Worm (Caenorhabditis elegans) whole organism, L2 larva: Measurements from ENCODE around the gene pix-1.

ENCODE experiments used
- C34F6.9 ChIP-seq: fragments of 150-350 bp; optimal IDR thresholded peaks from 2 replicates; lab custom pipeline; 2014; ENCODE audit warnings: missing biosample characterization, missing genetic modification characterization
- F13H6.1 ChIP-seq: sonication (generic microtip); optimal IDR thresholded peaks from 2 replicates; lab custom pipeline; 2016; ENCODE audit warnings: missing genetic modification characterization, missing compliant biosample characterization
- R02D3.7 ChIP-seq: fragments of 150-350 bp; optimal IDR thresholded peaks from 2 replicates; lab custom pipeline; 2014; ENCODE audit warnings: missing biosample characterization, missing genetic modification characterization
- Y55F3AM.14 ChIP-seq: fragments of 200-800 bp; sonication (Bioruptor generic); optimal IDR thresholded peaks from 2 replicates; lab custom pipeline; 2018; ENCODE audit warnings: mild to moderate bottlenecking, missing genetic modification characterization, missing compliant biosample characterization
- ZK546.5 ChIP-seq: sonication (generic microtip); optimal IDR thresholded peaks from 2 replicates; lab custom pipeline; 2017; ENCODE audit warnings: missing biosample characterization, missing genetic modification characterization
- alr-1 ChIP-seq: fragments of 150-350 bp; optimal IDR thresholded peaks from 2 replicates; lab custom pipeline; 2014; ENCODE audit warnings: missing biosample characterization, missing genetic modification characterization
- aly-2 ChIP-seq: fragments of 150-350 bp; optimal IDR thresholded peaks from 2 replicates; lab custom pipeline; 2014; ENCODE audit warnings: missing biosample characterization, missing genetic modification characterization
- ama-1 ChIP-seq: fragments of 150-350 bp; optimal IDR thresholded peaks from 2 replicates; lab custom pipeline; 2018; ENCODE audit warnings: inconsistent platforms
- blmp-1 ChIP-seq: sonication (generic microtip); optimal IDR thresholded peaks from 2 replicates; lab custom pipeline; 2017; ENCODE audit warnings: missing genetic modification characterization, mild to moderate bottlenecking, missing compliant biosample characterization, antibody characterized with exemption, moderate library complexity; ENCODE audit not compliant: insufficient read depth
- ceh-16 ChIP-seq: fragments of 150-350 bp; optimal IDR thresholded peaks from 2 replicates; lab custom pipeline; 2014; ENCODE audit warnings: missing biosample characterization, missing genetic modification characterization
- ceh-82 ChIP-seq: fragments of 150-350 bp; optimal IDR thresholded peaks from 2 replicates; lab custom pipeline; 2014; ENCODE audit warnings: missing biosample characterization, missing genetic modification characterization
- crh-2 ChIP-seq: sonication (generic microtip); optimal IDR thresholded peaks from 2 replicates; lab custom pipeline; 2017; ENCODE audit warnings: missing biosample characterization, missing genetic modification characterization
- dmd-4 ChIP-seq: sonication (generic microtip); optimal IDR thresholded peaks from 2 replicates; lab custom pipeline; 2017; ENCODE audit warnings: missing biosample characterization, missing genetic modification characterization
- egl-27 ChIP-seq: sonication (generic microtip); optimal IDR thresholded peaks from 3 replicates; lab custom pipeline; 2017; ENCODE audit warnings: missing biosample characterization, missing genetic modification reagents, missing genetic modification characterization
- elt-1 ChIP-seq: fragments of 150-350 bp; optimal IDR thresholded peaks from 2 replicates; lab custom pipeline; 2014; ENCODE audit warnings: missing biosample characterization, missing genetic modification characterization
- elt-3 ChIP-seq: sonication (generic microtip); optimal IDR thresholded peaks from 2 replicates; lab custom pipeline; 2017; ENCODE audit warnings: missing biosample characterization, missing genetic modification characterization
- fos-1 ChIP-seq: fragments of 150-350 bp; optimal IDR thresholded peaks from 2 replicates; lab custom pipeline; 2014; ENCODE audit warnings: missing biosample characterization, missing genetic modification characterization
- gmeb-1 ChIP-seq: fragments of 150-350 bp; optimal IDR thresholded peaks from 2 replicates; lab custom pipeline; 2014; ENCODE audit warnings: missing biosample characterization, missing genetic modification characterization
- lin-13 ChIP-seq: fragments of 150-350 bp; optimal IDR thresholded peaks from 2 replicates; lab custom pipeline; 2014; ENCODE audit warnings: missing biosample characterization, missing genetic modification reagents, missing genetic modification characterization
- lin-39 ChIP-seq: fragments of 150-350 bp; optimal IDR thresholded peaks from 2 replicates; lab custom pipeline; 2014; ENCODE audit warnings: missing biosample characterization, missing genetic modification reagents, missing genetic modification characterization
- mab-5 ChIP-seq: fragments of 150-350 bp; optimal IDR thresholded peaks from 2 replicates; lab custom pipeline; 2014; ENCODE audit warnings: missing biosample characterization, missing genetic modification characterization
- mdl-1 ChIP-seq, 2 experiments: fragments of 150-350 bp in 1 of 2; sonication (generic microtip) in 1 of 2; optimal IDR thresholded peaks; 2 replicates each; lab custom pipeline; 2017; ENCODE audit warnings: missing biosample characterization in 2 of 2, missing genetic modification characterization in 2 of 2
- nhr-12 ChIP-seq: fragments of 150-350 bp; optimal IDR thresholded peaks from 2 replicates; lab custom pipeline; 2014; ENCODE audit warnings: missing biosample characterization, missing genetic modification characterization
- nhr-129 ChIP-seq: fragments of 150-350 bp; optimal IDR thresholded peaks from 2 replicates; lab custom pipeline; 2014; ENCODE audit warnings: missing biosample characterization, missing genetic modification characterization
- nhr-21 ChIP-seq: fragments of 150-350 bp; optimal IDR thresholded peaks from 2 replicates; lab custom pipeline; 2014; ENCODE audit warnings: missing biosample characterization, missing genetic modification characterization
- nhr-23 ChIP-seq: fragments of 150-350 bp; optimal IDR thresholded peaks from 2 replicates; lab custom pipeline; 2014; ENCODE audit warnings: missing biosample characterization, missing genetic modification reagents, missing genetic modification characterization
- nhr-237 ChIP-seq: fragments of 150-350 bp; optimal IDR thresholded peaks from 2 replicates; lab custom pipeline; 2014; ENCODE audit warnings: missing biosample characterization, missing genetic modification characterization
- nhr-25 ChIP-seq: fragments of 150-350 bp; sonication (generic microtip); optimal IDR thresholded peaks from 3 replicates; lab custom pipeline; 2014; ENCODE audit warnings: missing biosample characterization, missing genetic modification characterization
- nhr-6 ChIP-seq: fragments of 150-350 bp; optimal IDR thresholded peaks from 2 replicates; lab custom pipeline; 2014; ENCODE audit warnings: missing biosample characterization, missing genetic modification characterization
- nhr-77 ChIP-seq: fragments of 150-350 bp; optimal IDR thresholded peaks from 2 replicates; lab custom pipeline; 2014; ENCODE audit warnings: missing biosample characterization, missing genetic modification characterization
- peb-1 ChIP-seq: fragments of 150-350 bp; optimal IDR thresholded peaks from 2 replicates; lab custom pipeline; 2014; ENCODE audit warnings: missing biosample characterization, missing genetic modification characterization
- sem-4 ChIP-seq: fragments of 150-350 bp; optimal IDR thresholded peaks from 2 replicates; lab custom pipeline; 2014; ENCODE audit warnings: missing biosample characterization, missing genetic modification reagents, missing genetic modification characterization
- skn-1 ChIP-seq: sonication (generic microtip); optimal IDR thresholded peaks from 2 replicates; lab custom pipeline; 2017; ENCODE audit warnings: missing biosample characterization, missing genetic modification characterization
- sma-3 ChIP-seq: sonication (generic microtip); optimal IDR thresholded peaks from 2 replicates; lab custom pipeline; 2016; ENCODE audit warnings: missing genetic modification reagents, missing genetic modification characterization, missing compliant biosample characterization
- sma-9 ChIP-seq, 2 experiments: fragments of 150-350 bp in 1 of 2; sonication (generic microtip) in 1 of 2; optimal IDR thresholded peaks; 2 replicates each; lab custom pipeline; 2014 to 2016; ENCODE audit warnings: missing genetic modification characterization in 2 of 2, mild to moderate bottlenecking in 1 of 2, missing biosample characterization in 1 of 2, missing compliant biosample characterization in 1 of 2, missing genetic modification reagents in 1 of 2, moderate library complexity in 1 of 2
- snpc-4 ChIP-seq: fragments of 150-350 bp; optimal IDR thresholded peaks from 2 replicates; lab custom pipeline; 2014; ENCODE audit warnings: missing biosample characterization, missing genetic modification characterization
- unc-39 ChIP-seq: fragments of 150-350 bp; optimal IDR thresholded peaks from 2 replicates; lab custom pipeline; 2014; ENCODE audit warnings: missing biosample characterization, missing genetic modification characterization
- unc-55 ChIP-seq: fragments of 150-350 bp; sonication (generic microtip); optimal IDR thresholded peaks from 3 replicates; lab custom pipeline; 2014; ENCODE audit warnings: missing biosample characterization, missing genetic modification reagents, missing genetic modification characterization
- unc-62 ChIP-seq: fragments of 150-350 bp; optimal IDR thresholded peaks from 2 replicates; lab custom pipeline; 2014; ENCODE audit warnings: missing biosample characterization, missing genetic modification reagents, missing genetic modification characterization
- zag-1 ChIP-seq: fragments of 150-350 bp; optimal IDR thresholded peaks from 2 replicates; lab custom pipeline; 2014; ENCODE audit warnings: missing biosample characterization, missing genetic modification characterization
- ztf-1 ChIP-seq: fragments of 200-800 bp; sonication (Bioruptor generic); conservative IDR thresholded peaks from 2 replicates; pipeline ENCODE4 v1.3.6; 2022; ENCODE audit warnings: missing genetic modification characterization, missing compliant biosample characterization
- ztf-4 ChIP-seq: fragments of 150-350 bp; optimal IDR thresholded peaks from 2 replicates; lab custom pipeline; 2014; ENCODE audit warnings: missing biosample characterization, missing genetic modification characterization

Gene pix-1

DNA sequence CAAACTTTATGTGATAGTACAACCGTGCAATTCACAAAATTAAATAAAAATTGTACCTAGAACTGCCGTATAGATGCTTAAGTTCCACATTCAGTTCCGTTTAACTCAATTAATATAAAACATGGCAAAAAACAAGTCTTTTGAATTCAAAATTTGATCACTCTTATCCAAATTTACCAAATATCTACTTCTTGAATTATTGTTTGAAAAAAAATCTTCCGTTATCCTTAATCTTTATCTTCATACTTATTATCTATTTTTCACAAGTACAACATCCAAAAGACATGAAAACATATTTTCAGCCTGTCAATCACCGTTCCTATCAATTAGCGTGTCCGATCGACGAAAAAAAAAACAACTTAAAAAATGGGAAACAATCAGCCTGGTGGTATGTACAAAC lies 28.4 kb downstream of the pix-1 start, which contains the start of gene aakb-1:
TSS of gene aakb-1 (plus strand) at position 301 of the 400 bp plus-strand sequence.
- no peak for TF ChIP-seq lin-39 (tag; lab: Kevin White, UChicago)
- TF ChIP-seq lin-13: no peak
- TF ChIP-seq peb-1 (tag; lab: Kevin White, UChicago): no peak
- TF ChIP-seq sma-3: no peak
- no peak for TF ChIP-seq sem-4 (tag; lab: Kevin White, UChicago)
- TF ChIP-seq egl-27 (tag; lab: Kevin White, UChicago): no peak
- TF ChIP-seq skn-1 (tag; lab: Kevin White, UChicago): no peak
- no peak for TF ChIP-seq elt-3 (tag; lab: Kevin White, UChicago)
- no peak for TF ChIP-seq gmeb-1 (tag; lab: Kevin White, UChicago)
- no peak for TF ChIP-seq ztf-1 (GFP tag; lab: Robert Waterston, UW)
- no peak for TF ChIP-seq nhr-23

DNA sequence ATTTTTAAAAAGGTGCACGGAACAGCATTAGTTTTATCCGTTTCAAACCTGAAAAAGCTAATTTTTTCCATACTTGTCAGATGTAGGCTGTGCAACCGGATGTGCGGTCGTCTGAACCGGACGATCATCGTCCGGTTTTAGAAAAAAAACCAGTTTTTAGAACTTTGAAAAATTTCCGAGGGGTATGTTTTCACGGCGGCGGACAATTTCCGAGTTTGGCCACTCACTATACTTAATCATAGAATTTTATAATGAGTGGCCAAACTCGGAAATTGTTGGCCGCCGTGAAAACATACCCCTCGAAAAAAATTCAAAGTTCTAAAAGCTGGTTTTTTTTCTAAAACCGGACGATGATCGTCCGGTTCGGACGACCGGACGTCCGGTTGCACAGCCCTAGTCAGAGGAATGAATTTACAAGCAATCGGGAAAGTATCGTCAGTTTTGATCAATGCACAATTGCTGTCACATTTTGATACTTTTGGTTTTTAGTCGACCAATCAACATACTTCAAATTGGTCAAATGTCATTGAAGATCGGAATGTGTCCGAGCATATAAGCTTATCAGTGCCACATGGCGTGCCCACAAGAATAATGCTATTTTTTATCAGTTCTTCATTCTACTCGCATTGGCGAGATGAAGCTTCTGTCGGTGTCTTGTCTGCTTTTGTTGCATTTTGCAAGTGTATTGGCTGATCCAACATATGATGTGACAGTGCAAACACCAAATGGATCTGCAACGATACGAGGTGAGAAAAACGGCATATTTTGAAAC lies 32.8 kb downstream of the pix-1 start, which contains the start of gene cest-13:
TSS of gene cest-13 (plus strand) at position 562 of the 772 bp plus-strand sequence.
- TF ChIP-seq egl-27 (tag; lab: Kevin White, UChicago) (no peak), skn-1 (tag; lab: Kevin White, UChicago) (no peak), sem-4 (tag; lab: Kevin White, UChicago) (no peak), ama-1 (lab: Kevin White, UChicago) (no peak), nhr-77 (tag; lab: Kevin White, UChicago) (no peak), blmp-1 (tag; lab: Kevin White, UChicago) (no peak), nhr-21 (no peak), nhr-23 (no peak), F13H6.1 (tag; lab: Kevin White, UChicago) (no peak), crh-2 (tag; lab: Kevin White, UChicago) (peak; percentile 44), mdl-1 (tag; optimal IDR thresholded peaks at IDR 0.05; lab: Kevin White, UChicago) (no peak), unc-55 (no peak), unc-62 (GFP tag; lab: Kevin White, UChicago) (no peak), Y55F3AM.14 (GFP tag; lab: Kevin White, UChicago) (no peak), mab-5 (tag; lab: Kevin White, UChicago) (no peak), nhr-25 (tag; lab: Kevin White, UChicago) (no peak), gmeb-1 (tag; lab: Kevin White, UChicago) (no peak), fos-1 (tag; lab: Kevin White, UChicago) (peak; percentile 35), nhr-12 (tag; lab: Kevin White, UChicago) (no peak), peb-1 (tag; lab: Kevin White, UChicago) (no peak), sma-9 (GFP tag; optimal IDR thresholded peaks at IDR 0.05; lab: Kevin White, UChicago) (peak; percentile 67), sma-9 (tag; optimal IDR thresholded peaks at IDR 0.05; lab: Kevin White, UChicago) (no peak), unc-39 (tag; lab: Kevin White, UChicago) (no peak)

DNA sequence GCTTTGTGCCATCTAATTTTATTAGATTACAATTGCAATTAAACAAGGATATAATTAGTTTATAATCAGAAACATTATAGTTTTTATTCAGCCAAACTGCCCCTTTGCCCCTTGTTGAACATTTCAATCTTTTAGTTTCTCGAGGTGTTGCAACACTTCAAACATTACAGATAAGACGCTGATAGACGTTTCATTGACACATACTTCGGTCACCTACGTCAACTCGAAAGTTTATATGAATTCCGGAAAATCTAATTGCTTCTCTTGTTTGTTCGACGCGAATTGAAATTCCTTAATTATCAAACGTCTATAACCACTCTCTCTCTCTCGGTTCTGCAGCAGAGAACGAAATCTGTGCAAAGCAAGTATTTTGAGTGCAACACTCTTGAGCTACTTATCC lies 40.2 kb downstream of the pix-1 start:
- TF ChIP-seq elt-1 (tag; lab: Kevin White, UChicago) (no peak), fos-1 (tag; lab: Kevin White, UChicago) (peak; percentile 11), nhr-129 (tag; lab: Kevin White, UChicago) (no peak), sma-9 (GFP tag; optimal IDR thresholded peaks at IDR 0.05; lab: Kevin White, UChicago) (peak; percentile 10), sma-9 (tag; optimal IDR thresholded peaks at IDR 0.05; lab: Kevin White, UChicago) (no peak)

DNA sequence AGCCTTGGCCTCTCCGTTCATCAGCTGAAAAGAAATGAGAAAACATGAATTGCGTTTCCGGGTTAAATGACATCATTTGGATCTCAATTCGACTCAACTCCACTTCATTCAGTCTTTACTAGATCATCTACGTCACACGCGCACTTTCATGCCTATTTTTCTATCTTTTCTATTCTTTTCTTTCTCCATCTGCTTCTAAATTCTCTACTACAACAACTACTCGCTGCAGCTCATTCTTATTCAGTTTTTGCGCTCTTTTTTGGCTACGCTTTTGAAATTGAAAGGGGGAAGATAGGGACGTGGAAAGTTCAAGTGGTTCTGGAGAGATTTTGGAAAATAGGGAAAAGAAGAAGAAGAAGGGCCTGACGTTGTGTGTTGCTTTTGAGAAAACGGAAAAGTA lies 41.5 kb downstream of the pix-1 start:
- TF ChIP-seq ama-1 (lab: Kevin White, UChicago): peak; percentile 27
- TF ChIP-seq dmd-4 (tag; lab: Kevin White, UChicago): no peak
- peak; percentile 95 for TF ChIP-seq unc-55
- TF ChIP-seq skn-1 (tag; lab: Kevin White, UChicago): no peak
- TF ChIP-seq sma-3: no peak
- no peak for TF ChIP-seq blmp-1 (tag; lab: Kevin White, UChicago)
- TF ChIP-seq fos-1 (tag; lab: Kevin White, UChicago): no peak
- peak; percentile 84 for TF ChIP-seq crh-2 (tag; lab: Kevin White, UChicago)
- no peak for TF ChIP-seq unc-39 (tag; lab: Kevin White, UChicago)
- TF ChIP-seq nhr-77 (tag; lab: Kevin White, UChicago): no peak
- no peak for TF ChIP-seq R02D3.7 (tag; lab: Kevin White, UChicago)
- TF ChIP-seq nhr-25 (tag; lab: Kevin White, UChicago): no peak
- TF ChIP-seq aly-2 (tag; lab: Kevin White, UChicago): no peak
- TF ChIP-seq ceh-16 (tag; lab: Kevin White, UChicago): no peak
- no peak for TF ChIP-seq ceh-82 (tag; lab: Kevin White, UChicago)
- peak; percentile 80 for TF ChIP-seq zag-1 (tag; lab: Kevin White, UChicago)
- no peak for TF ChIP-seq ZK546.5
- peak; percentile 48 for TF ChIP-seq F13H6.1 (tag; lab: Kevin White, UChicago)
- peak; percentile 47 for TF ChIP-seq ztf-4 (tag; lab: Kevin White, UChicago)
- TF ChIP-seq nhr-237 (tag; lab: Kevin White, UChicago): no peak
- peak; percentile 14 for TF ChIP-seq sem-4 (tag; lab: Kevin White, UChicago)
- TF ChIP-seq C34F6.9 (tag; lab: Kevin White, UChicago): peak; percentile 65
- peak in 1 of 2 experiments; percentile 42 for TF ChIP-seq mdl-1 (tag; optimal IDR thresholded peaks at IDR 0.05; lab: Kevin White, UChicago)
- TF ChIP-seq snpc-4 (tag; lab: Kevin White, UChicago): no peak
- no peak for TF ChIP-seq alr-1
- TF ChIP-seq elt-3 (tag; lab: Kevin White, UChicago): no peak
- no peak for TF ChIP-seq nhr-12 (tag; lab: Kevin White, UChicago)
- peak; percentile 54 for TF ChIP-seq nhr-6
- TF ChIP-seq lin-13: peak; percentile 36
- TF ChIP-seq egl-27 (tag; lab: Kevin White, UChicago): peak; percentile 71
